Fruit fly (Drosophila melanogaster): ENCODE data around the gene Spn88Ea.

The Spn88Ea gene

DNA sequence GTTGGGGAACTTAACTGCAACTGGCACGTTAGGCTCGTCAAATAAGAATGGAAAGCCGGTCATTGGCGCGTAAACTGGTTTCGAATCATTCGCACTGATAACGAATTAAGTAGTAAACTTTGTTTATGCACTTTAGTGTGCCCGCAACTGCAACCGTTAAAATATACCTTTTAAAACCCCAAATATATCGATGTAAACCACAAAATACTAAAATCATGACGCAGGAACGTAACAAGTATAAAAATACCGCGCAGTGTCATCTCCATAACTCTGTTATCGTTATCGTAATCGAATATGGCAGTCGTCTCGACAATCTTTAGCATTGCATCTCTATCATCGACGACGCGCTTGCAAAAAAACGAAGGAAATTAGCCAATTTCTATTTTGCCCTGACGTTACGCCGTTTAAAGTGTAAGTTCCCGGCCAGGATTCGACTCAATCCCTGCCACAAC is 19.1 kb upstream of the Spn88Ea start, which contains the start of the genes CG31344 and Caf1-55:
Gene CG31344 (minus strand): TSS at position 51 of the 452 bp plus-strand sequence.
Gene Caf1-55 (plus strand): TSS at position 298 of the 452 bp plus-strand sequence.
- TF ChIP-seq Rel (GFP tag; optimal IDR thresholded peaks at IDR 0.05) (no peak), Rel (tag; optimal IDR thresholded peaks at IDR 0.05) (peak; percentile 70), N (GFP tag; optimal IDR thresholded peaks at IDR 0.05) (no peak), woc (GFP tag; optimal IDR thresholded peaks at IDR 0.05) (no peak), ey (GFP tag; optimal IDR thresholded peaks at IDR 0.05) (peak; percentile 10), CrebA (GFP tag; optimal IDR thresholded peaks at IDR 0.05; ENCODE audit: borderline replicate concordance) (no peak), CG32264 (GFP tag; optimal IDR thresholded peaks at IDR 0.05) (no peak), Jra (GFP tag; optimal IDR thresholded peaks at IDR 0.05) (peak; percentile 50), dsf (GFP tag; optimal IDR thresholded peaks at IDR 0.05; ENCODE audit: borderline replicate concordance) (peak; percentile 19)

dm6 chr3R:15222973-15223372 is 16.7 kb upstream of the Spn88Ea start, which contains the start of gene Polr2G:
Gene Polr2G (minus strand): TSS chr3R:15223180.
- TF ChIP-seq tai (GFP tag; optimal IDR thresholded peaks at IDR 0.05) (no peak), Dif (GFP tag; optimal IDR thresholded peaks at IDR 0.05; ENCODE audit: partially characterized antibody) (no peak), Rel (GFP tag; optimal IDR thresholded peaks at IDR 0.05) (no peak), Rel (tag; optimal IDR thresholded peaks at IDR 0.05) (no peak), brk (GFP tag; optimal IDR thresholded peaks at IDR 0.05) (no peak), h (GFP tag; optimal IDR thresholded peaks at IDR 0.05) (no peak), CrebA (GFP tag; optimal IDR thresholded peaks at IDR 0.05; ENCODE audit: borderline replicate concordance) (no peak), dl (GFP tag; optimal IDR thresholded peaks at IDR 0.05; ENCODE audit: insufficient read depth in 1 of 2, partially characterized antibody in 2 of 2) (no peak), fru (GFP tag; optimal IDR thresholded peaks at IDR 0.05) (no peak), jim (GFP tag; optimal IDR thresholded peaks at IDR 0.05) (no peak), CG9705 (GFP tag; optimal IDR thresholded peaks at IDR 0.05) (no peak), N (GFP tag; optimal IDR thresholded peaks at IDR 0.05) (no peak), HLH106 (tag; optimal IDR thresholded peaks at IDR 0.05) (no peak), rgr (GFP tag; optimal IDR thresholded peaks at IDR 0.05) (no peak), Dfd (GFP tag; optimal IDR thresholded peaks at IDR 0.05) (no peak), Hr83 (GFP tag; optimal IDR thresholded peaks at IDR 0.05; ENCODE audit: poor library complexity, severe bottlenecking) (no peak), GATAd (GFP tag; optimal IDR thresholded peaks at IDR 0.05) (no peak), woc (GFP tag; optimal IDR thresholded peaks at IDR 0.05) (no peak)

- TF ChIP-seq Mio (GFP tag; optimal IDR thresholded peaks at IDR 0.05) (peak; percentile 41), Hr78 (GFP tag; optimal IDR thresholded peaks at IDR 0.05) (no peak), Hnf4 (GFP tag; optimal IDR thresholded peaks at IDR 0.05) (no peak), Rel (GFP tag; optimal IDR thresholded peaks at IDR 0.05) (no peak), Rel (tag; optimal IDR thresholded peaks at IDR 0.05) (peak; percentile 74), OdsH (GFP tag; optimal IDR thresholded peaks at IDR 0.05) (peak; percentile 62), Dif (GFP tag; optimal IDR thresholded peaks at IDR 0.05; ENCODE audit: partially characterized antibody) (no peak), lola (GFP tag; optimal IDR thresholded peaks at IDR 0.05) (no peak), br (GFP tag; optimal IDR thresholded peaks at IDR 0.05) (no peak), usp (GFP tag; optimal IDR thresholded peaks at IDR 0.05) (no peak), rgr (GFP tag; optimal IDR thresholded peaks at IDR 0.05) (peak; percentile 71), brk (GFP tag; optimal IDR thresholded peaks at IDR 0.05) (no peak), CG32264 (GFP tag; optimal IDR thresholded peaks at IDR 0.05) (peak; percentile 83), dsf (GFP tag; optimal IDR thresholded peaks at IDR 0.05; ENCODE audit: borderline replicate concordance) (no peak), h (GFP tag; optimal IDR thresholded peaks at IDR 0.05) (peak; percentile 95), HLH106 (tag; optimal IDR thresholded peaks at IDR 0.05) (peak; percentile 94), ey (GFP tag; optimal IDR thresholded peaks at IDR 0.05) (peak; percentile 77), N (GFP tag; optimal IDR thresholded peaks at IDR 0.05) (no peak), fru (GFP tag; optimal IDR thresholded peaks at IDR 0.05) (no peak), Abd-B (GFP tag; optimal IDR thresholded peaks at IDR 0.05) (no peak), dl (GFP tag; optimal IDR thresholded peaks at IDR 0.05; ENCODE audit: insufficient read depth in 1 of 2, partially characterized antibody in 2 of 2) (no peak), CG9705 (GFP tag; optimal IDR thresholded peaks at IDR 0.05) (peak; percentile 72), Jra (GFP tag; optimal IDR thresholded peaks at IDR 0.05) (no peak), woc (GFP tag; optimal IDR thresholded peaks at IDR 0.05) (no peak), jim (GFP tag; optimal IDR thresholded peaks at IDR 0.05) (no peak), tai (GFP tag; optimal IDR thresholded peaks at IDR 0.05) (no peak), sv (GFP tag; optimal IDR thresholded peaks at IDR 0.05) (peak; percentile 63), Myc (optimal IDR thresholded peaks at IDR 0.05) (no peak), psq (GFP tag; optimal IDR thresholded peaks at IDR 0.05) (peak; percentile 67), foxo (GFP tag; optimal IDR thresholded peaks at IDR 0.05) (peak; percentile 28 to 94), CrebA (GFP tag; optimal IDR thresholded peaks at IDR 0.05; ENCODE audit: borderline replicate concordance) (no peak), pan (optimal IDR thresholded peaks at IDR 0.05) (no peak), sage (GFP tag; optimal IDR thresholded peaks at IDR 0.05) (no peak), dmrt93B (GFP tag; optimal IDR thresholded peaks at IDR 0.05) (no peak), Sp1 (GFP tag; optimal IDR thresholded peaks at IDR 0.05) (peak; percentile 75), GATAd (GFP tag; optimal IDR thresholded peaks at IDR 0.05) (peak; percentile 9), Vsx2 (GFP tag; optimal IDR thresholded peaks at IDR 0.05; ENCODE audit: partially characterized antibody) (no peak), Dfd (GFP tag; optimal IDR thresholded peaks at IDR 0.05) (no peak), Hr83 (GFP tag; optimal IDR thresholded peaks at IDR 0.05; ENCODE audit: poor library complexity, severe bottlenecking) (no peak)
These were observed 12.8 kb upstream of the Spn88Ea start, which contains the start of the genes SIDL and CG12241 for dm6 chr3R:15218824-15219576. Gene SIDL (minus strand): TSS chr3R:15218874. Gene CG12241 (plus strand): TSS chr3R:15219256.
